Worm (Caenorhabditis elegans) whole organism, L4 larva: ENCODE data around the gene C02G6.3.

Source experiments
- ZK546.5 ChIP-seq, 2 experiments: sonication (generic microtip); optimal IDR thresholded peaks; 2 replicates each; lab custom pipeline; 2017; ENCODE audit warnings: missing biosample characterization in 2 of 2, missing genetic modification characterization in 2 of 2
- aly-2 ChIP-seq: sonication (generic microtip); optimal IDR thresholded peaks from 2 replicates; lab custom pipeline; 2018; ENCODE audit warnings: missing biosample characterization, missing genetic modification characterization
- ama-1 ChIP-seq: fragments of 150-350 bp; optimal IDR thresholded peaks from 2 replicates; lab custom pipeline; 2014; ENCODE audit warnings: inconsistent platforms, mixed read lengths
- ceh-28 ChIP-seq: fragments of 150-350 bp; optimal IDR thresholded peaks from 2 replicates; lab custom pipeline; 2014; ENCODE audit warnings: missing biosample characterization, missing genetic modification reagents, missing genetic modification characterization
- fkh-10 ChIP-seq: fragments of 150-350 bp; optimal IDR thresholded peaks from 2 replicates; lab custom pipeline; 2014; ENCODE audit warnings: missing biosample characterization, missing genetic modification reagents, missing genetic modification characterization
- madf-5 ChIP-seq, 2 experiments: fragments of 200-800 bp; sonication (Bioruptor generic); IDR thresholded peaks; 2 replicates each; pipeline ENCODE4 v1.3.6; 2022; ENCODE audit warnings: missing compliant biosample characterization in 2 of 2, missing genetic modification characterization in 2 of 2
- mep-1 ChIP-seq: fragments of 150-350 bp; sonication (generic microtip); optimal IDR thresholded peaks from 3 replicates; lab custom pipeline; 2014; ENCODE audit warnings: missing biosample characterization, missing genetic modification characterization
- nhr-237 ChIP-seq: sonication (generic microtip); optimal IDR thresholded peaks from 2 replicates; lab custom pipeline; 2017; ENCODE audit warnings: missing biosample characterization, missing genetic modification characterization
- skn-1 ChIP-seq: fragments of 150-350 bp; optimal IDR thresholded peaks from 2 replicates; lab custom pipeline; 2014; ENCODE audit warnings: missing biosample characterization, missing genetic modification characterization

ce11 chrV:5846729-5847128, 33.4 kb upstream of the C02G6.3 start:
- TF ChIP-seq fkh-10 (GFP tag; lab: Kevin White, UChicago) = no peak
- TF ChIP-seq ama-1 (lab: Kevin White, UChicago) = no peak
- TF ChIP-seq ZK546.5 (tag; optimal IDR thresholded peaks at IDR 0.05; lab: Kevin White, UChicago) = no peak
- TF ChIP-seq skn-1 (tag; lab: Kevin White, UChicago) = no peak
- no peak for TF ChIP-seq madf-5 (GFP tag; IDR thresholded peaks at IDR 0.05; lab: Robert Waterston, UW)
- no peak for TF ChIP-seq ceh-28
- TF ChIP-seq mep-1 = no peak
- TF ChIP-seq aly-2 = no peak
- no peak for TF ChIP-seq nhr-237 (tag; lab: Kevin White, UChicago)
